Worm (Caenorhabditis elegans) whole organism, L2 larva: ENCODE results near the gene C38C6.3.

Experiments
- C34F6.9 ChIP-seq: fragments of 150-350 bp; optimal IDR thresholded peaks from 2 replicates; lab custom pipeline; 2014; ENCODE audit warnings: missing biosample characterization, missing genetic modification characterization
- ZK546.5 ChIP-seq: sonication (generic microtip); optimal IDR thresholded peaks from 2 replicates; lab custom pipeline; 2017; ENCODE audit warnings: missing biosample characterization, missing genetic modification characterization
- aly-2 ChIP-seq: fragments of 150-350 bp; optimal IDR thresholded peaks from 2 replicates; lab custom pipeline; 2014; ENCODE audit warnings: missing biosample characterization, missing genetic modification characterization
- ama-1 ChIP-seq: fragments of 150-350 bp; optimal IDR thresholded peaks from 2 replicates; lab custom pipeline; 2018; ENCODE audit warnings: inconsistent platforms
- blmp-1 ChIP-seq: sonication (generic microtip); optimal IDR thresholded peaks from 2 replicates; lab custom pipeline; 2017; ENCODE audit warnings: missing genetic modification characterization, mild to moderate bottlenecking, missing compliant biosample characterization, antibody characterized with exemption, moderate library complexity; ENCODE audit not compliant: insufficient read depth
- ceh-16 ChIP-seq: fragments of 150-350 bp; optimal IDR thresholded peaks from 2 replicates; lab custom pipeline; 2014; ENCODE audit warnings: missing biosample characterization, missing genetic modification characterization
- ceh-82 ChIP-seq: fragments of 150-350 bp; optimal IDR thresholded peaks from 2 replicates; lab custom pipeline; 2014; ENCODE audit warnings: missing biosample characterization, missing genetic modification characterization
- dmd-4 ChIP-seq: sonication (generic microtip); optimal IDR thresholded peaks from 2 replicates; lab custom pipeline; 2017; ENCODE audit warnings: missing biosample characterization, missing genetic modification characterization
- egl-27 ChIP-seq: sonication (generic microtip); optimal IDR thresholded peaks from 3 replicates; lab custom pipeline; 2017; ENCODE audit warnings: missing biosample characterization, missing genetic modification reagents, missing genetic modification characterization
- elt-3 ChIP-seq: sonication (generic microtip); optimal IDR thresholded peaks from 2 replicates; lab custom pipeline; 2017; ENCODE audit warnings: missing biosample characterization, missing genetic modification characterization
- fos-1 ChIP-seq: fragments of 150-350 bp; optimal IDR thresholded peaks from 2 replicates; lab custom pipeline; 2014; ENCODE audit warnings: missing biosample characterization, missing genetic modification characterization
- lin-11 ChIP-seq: fragments of 150-350 bp; sonication (generic microtip); optimal IDR thresholded peaks from 2 replicates; lab custom pipeline; 2014; ENCODE audit warnings: missing biosample characterization, missing genetic modification characterization, inconsistent platforms, mixed read lengths
- lin-13 ChIP-seq: fragments of 150-350 bp; optimal IDR thresholded peaks from 2 replicates; lab custom pipeline; 2014; ENCODE audit warnings: missing biosample characterization, missing genetic modification reagents, missing genetic modification characterization
- lin-39 ChIP-seq: fragments of 150-350 bp; optimal IDR thresholded peaks from 2 replicates; lab custom pipeline; 2014; ENCODE audit warnings: missing biosample characterization, missing genetic modification reagents, missing genetic modification characterization
- lsy-2 ChIP-seq, 2 experiments: fragments of 150-350 bp in 1 of 2; sonication (generic microtip) in 1 of 2; optimal IDR thresholded peaks; 2 replicates each; lab custom pipeline; 2014 to 2017; ENCODE audit warnings: missing biosample characterization in 2 of 2, missing genetic modification characterization in 2 of 2
- mdl-1 ChIP-seq, 2 experiments: fragments of 150-350 bp in 1 of 2; sonication (generic microtip) in 1 of 2; optimal IDR thresholded peaks; 2 replicates each; lab custom pipeline; 2017; ENCODE audit warnings: missing biosample characterization in 2 of 2, missing genetic modification characterization in 2 of 2
- nhr-10 ChIP-seq: sonication (generic microtip); optimal IDR thresholded peaks from 2 replicates; lab custom pipeline; 2017; ENCODE audit warnings: missing biosample characterization, missing genetic modification characterization
- nhr-21 ChIP-seq: fragments of 150-350 bp; optimal IDR thresholded peaks from 2 replicates; lab custom pipeline; 2014; ENCODE audit warnings: missing biosample characterization, missing genetic modification characterization
- nhr-237 ChIP-seq: fragments of 150-350 bp; optimal IDR thresholded peaks from 2 replicates; lab custom pipeline; 2014; ENCODE audit warnings: missing biosample characterization, missing genetic modification characterization
- nhr-25 ChIP-seq: fragments of 150-350 bp; sonication (generic microtip); optimal IDR thresholded peaks from 3 replicates; lab custom pipeline; 2014; ENCODE audit warnings: missing biosample characterization, missing genetic modification characterization
- nhr-77 ChIP-seq: fragments of 150-350 bp; optimal IDR thresholded peaks from 2 replicates; lab custom pipeline; 2014; ENCODE audit warnings: missing biosample characterization, missing genetic modification characterization
- peb-1 ChIP-seq: fragments of 150-350 bp; optimal IDR thresholded peaks from 2 replicates; lab custom pipeline; 2014; ENCODE audit warnings: missing biosample characterization, missing genetic modification characterization
- sem-4 ChIP-seq: fragments of 150-350 bp; optimal IDR thresholded peaks from 2 replicates; lab custom pipeline; 2014; ENCODE audit warnings: missing biosample characterization, missing genetic modification reagents, missing genetic modification characterization
- sma-9 ChIP-seq, 2 experiments: fragments of 150-350 bp in 1 of 2; sonication (generic microtip) in 1 of 2; optimal IDR thresholded peaks; 2 replicates each; lab custom pipeline; 2014 to 2016; ENCODE audit warnings: missing genetic modification characterization in 2 of 2, mild to moderate bottlenecking in 1 of 2, missing biosample characterization in 1 of 2, missing compliant biosample characterization in 1 of 2, missing genetic modification reagents in 1 of 2, moderate library complexity in 1 of 2
- snpc-4 ChIP-seq: fragments of 150-350 bp; optimal IDR thresholded peaks from 2 replicates; lab custom pipeline; 2014; ENCODE audit warnings: missing biosample characterization, missing genetic modification characterization
- unc-39 ChIP-seq: fragments of 150-350 bp; optimal IDR thresholded peaks from 2 replicates; lab custom pipeline; 2014; ENCODE audit warnings: missing biosample characterization, missing genetic modification characterization
- unc-55 ChIP-seq: fragments of 150-350 bp; sonication (generic microtip); optimal IDR thresholded peaks from 3 replicates; lab custom pipeline; 2014; ENCODE audit warnings: missing biosample characterization, missing genetic modification reagents, missing genetic modification characterization
- unc-62 ChIP-seq: fragments of 150-350 bp; optimal IDR thresholded peaks from 2 replicates; lab custom pipeline; 2014; ENCODE audit warnings: missing biosample characterization, missing genetic modification reagents, missing genetic modification characterization
- zag-1 ChIP-seq: fragments of 150-350 bp; optimal IDR thresholded peaks from 2 replicates; lab custom pipeline; 2014; ENCODE audit warnings: missing biosample characterization, missing genetic modification characterization
- ztf-1 ChIP-seq: fragments of 200-800 bp; sonication (Bioruptor generic); conservative IDR thresholded peaks from 2 replicates; pipeline ENCODE4 v1.3.6; 2022; ENCODE audit warnings: missing genetic modification characterization, missing compliant biosample characterization
- ztf-11 ChIP-seq: sonication (generic microtip); optimal IDR thresholded peaks from 2 replicates; lab custom pipeline; 2017; ENCODE audit warnings: missing biosample characterization, missing genetic modification characterization

The C38C6.3 gene

DNA sequence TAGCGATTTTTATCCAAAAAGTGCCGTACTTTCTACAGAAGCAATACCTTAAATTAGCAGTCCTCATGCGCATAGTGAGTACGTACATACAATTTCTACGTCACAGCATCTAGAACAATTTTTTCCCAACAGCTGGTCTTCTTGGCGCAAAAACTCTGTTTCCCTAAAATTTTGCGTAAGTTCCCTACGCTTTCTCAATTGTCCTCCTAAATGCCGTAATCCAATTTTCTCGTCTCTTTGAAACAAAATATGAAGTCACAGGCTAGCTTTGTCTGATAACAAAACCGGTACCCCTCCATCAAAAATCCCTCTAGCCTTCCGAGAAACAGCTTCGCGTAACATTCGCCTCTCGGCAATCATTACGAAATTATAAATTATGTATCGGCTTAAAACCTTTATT lies at the start of gene C38C6.3:
TSS of gene C38C6.3 (plus strand) at position 301 of the 400 bp plus-strand sequence.
- TF ChIP-seq sem-4 (tag; lab: Kevin White, UChicago) (no peak), snpc-4 (tag; lab: Kevin White, UChicago) (no peak), ceh-82 (tag; lab: Kevin White, UChicago) (no peak), sma-9 (GFP tag; optimal IDR thresholded peaks at IDR 0.05; lab: Kevin White, UChicago) (no peak), sma-9 (tag; optimal IDR thresholded peaks at IDR 0.05; lab: Kevin White, UChicago) (no peak), unc-55 (GFP tag; lab: Kevin White, UChicago) (no peak), lin-13 (GFP tag; lab: Kevin White, UChicago) (no peak), ama-1 (lab: Kevin White, UChicago) (no peak), ztf-1 (no peak), aly-2 (tag; lab: Kevin White, UChicago) (no peak), nhr-10 (tag; lab: Kevin White, UChicago) (no peak), elt-3 (no peak), nhr-237 (no peak), egl-27 (tag; lab: Kevin White, UChicago) (no peak), dmd-4 (no peak), lin-11 (no peak), nhr-21 (tag; lab: Kevin White, UChicago) (no peak), lin-39 (tag; lab: Kevin White, UChicago) (no peak), blmp-1 (tag; lab: Kevin White, UChicago) (no peak), zag-1 (tag; lab: Kevin White, UChicago) (no peak), nhr-25 (tag; lab: Kevin White, UChicago) (no peak)

- TF ChIP-seq fos-1 (tag; lab: Kevin White, UChicago) (no peak), nhr-77 (tag; lab: Kevin White, UChicago) (no peak)
Measured at ce11 chrII:14587407-14587806, 45.5 kb upstream of the C38C6.3 start, which contains the start of gene C01G12.5. TSS of gene C01G12.5 (minus strand) at chrII:14587507.

ce11 chrII:14588162-14588561 lies 44.8 kb upstream of the C38C6.3 start, which contains the start of gene nspb-10:
TSS of gene nspb-10 (minus strand) at chrII:14588262.
- TF ChIP-seq ztf-1 = no peak
- TF ChIP-seq ztf-11 (tag; lab: Kevin White, UChicago) = no peak

ce11 chrII:14591699-14592098 lies 41.2 kb upstream of the C38C6.3 start, which contains the start of gene C01G12.7:
TSS of gene C01G12.7 (minus strand) at chrII:14591893.
- TF ChIP-seq lin-11 = peak; percentile 26
- no peak for TF ChIP-seq mdl-1 (tag; optimal IDR thresholded peaks at IDR 0.05; lab: Kevin White, UChicago)
- TF ChIP-seq, all 48 proteins: peak for 1

ce11 chrII:14592629-14593028 lies 40.3 kb upstream of the C38C6.3 start:
- TF ChIP-seq ZK546.5 (tag; lab: Kevin White, UChicago) (no peak), zag-1 (tag; lab: Kevin White, UChicago) (no peak), snpc-4 (tag; lab: Kevin White, UChicago) (no peak), nhr-25 (tag; lab: Kevin White, UChicago) (no peak)

DNA sequence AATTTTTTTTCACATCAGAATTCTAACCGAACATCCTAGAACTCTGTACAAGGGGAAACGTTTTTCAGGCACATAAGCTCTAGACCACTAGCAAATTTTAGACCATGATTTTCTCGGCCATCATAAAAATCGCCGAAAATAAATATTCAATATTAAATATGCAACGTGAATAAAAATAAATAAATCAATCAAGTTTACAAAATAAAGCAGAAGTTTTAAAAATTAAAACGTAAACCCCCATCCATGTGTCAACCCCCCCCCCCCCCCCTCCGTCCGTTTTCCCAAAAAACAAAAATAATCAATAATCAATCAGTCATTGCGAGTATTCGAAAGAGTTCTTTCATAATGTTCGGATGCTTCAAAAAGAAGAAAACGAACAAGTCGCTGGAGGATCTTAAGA lies 39.6 kb upstream of the C38C6.3 start, which contains the start of gene catp-4:
TSS of gene catp-4 (plus strand) at position 301 of the 400 bp plus-strand sequence.
- TF ChIP-seq ZK546.5 (tag; lab: Kevin White, UChicago) = no peak
- no peak for TF ChIP-seq nhr-77 (tag; lab: Kevin White, UChicago)
- TF ChIP-seq ztf-1 = no peak
- no peak for TF ChIP-seq unc-62 (GFP tag; lab: Kevin White, UChicago)
- TF ChIP-seq aly-2 (tag; lab: Kevin White, UChicago) = no peak
- no peak for TF ChIP-seq dmd-4
- no peak for TF ChIP-seq peb-1 (tag; lab: Kevin White, UChicago)
- TF ChIP-seq fos-1 (tag; lab: Kevin White, UChicago) = no peak
- no peak for TF ChIP-seq C34F6.9 (tag; lab: Kevin White, UChicago)
- no peak for TF ChIP-seq ceh-16 (tag; lab: Kevin White, UChicago)
- TF ChIP-seq nhr-237 = no peak
- TF ChIP-seq lsy-2 (tag; optimal IDR thresholded peaks at IDR 0.05; lab: Kevin White, UChicago) = no peak
- no peak for TF ChIP-seq unc-39 (tag; lab: Kevin White, UChicago)
